Fruit fly (Drosophila melanogaster): Measurements from ENCODE around the gene Pdp1.

Pdp1 gene

dm6 chr3L:7868581-7869236 is 1.5 kb upstream of the Pdp1 start, which contains the start of gene CG32365 (continued):
- TF ChIP-seq Usf (GFP tag; optimal IDR thresholded peaks at IDR 0.05) (no peak), stwl (tag; optimal IDR thresholded peaks at IDR 0.05) (peak; percentile 77), sens (GFP tag) (peak; percentile 34), HLH54F (GFP tag; optimal IDR thresholded peaks at IDR 0.05) (no peak), vfl (GFP tag; optimal IDR thresholded peaks at IDR 0.05) (no peak), pzg (GFP tag; optimal IDR thresholded peaks at IDR 0.05) (peak; percentile 30), tna (GFP tag; IDR thresholded peaks at IDR 0.05; ENCODE audit: partially characterized antibody) (peak; percentile 36; the same call in 1 of the 2 replicates), fu2 (GFP tag; optimal IDR thresholded peaks at IDR 0.05) (no peak), CG12391 (tag; optimal IDR thresholded peaks at IDR 0.05) (peak; percentile 3), Spps (tag; optimal IDR thresholded peaks at IDR 0.05) (no peak), CG12219 (GFP tag; optimal IDR thresholded peaks at IDR 0.05) (peak; percentile 28), HmgZ (tag; optimal IDR thresholded peaks at IDR 0.05) (peak; percentile 23), CG6854 (GFP tag; optimal IDR thresholded peaks at IDR 0.05) (peak; percentile 5), CG2199 (GFP tag; IDR thresholded peaks at IDR 0.05) (0 out of 3 replicates have a peak, but pooled peaks have one; percentile 50), CG14860 (GFP tag; IDR thresholded peaks at IDR 0.05; ENCODE audit: partially characterized antibody) (no peak), Med (GFP tag) (peak; percentile 88), pita (GFP tag; optimal IDR thresholded peaks at IDR 0.05) (no peak), CG13894 (tag; optimal IDR thresholded peaks at IDR 0.05) (peak; percentile 45), psq (GFP tag; optimal IDR thresholded peaks at IDR 0.05) (no peak), gcm2 (GFP tag; optimal IDR thresholded peaks at IDR 0.05) (no peak), CG6272 (GFP tag; IDR thresholded peaks at IDR 0.05) (no peak), CG2120 (GFP tag; optimal IDR thresholded peaks at IDR 0.05) (peak; percentile 10), E2f2 (GFP tag; IDR thresholded peaks at IDR 0.05) (peak; percentile 73), PHDP (tag; optimal IDR thresholded peaks at IDR 0.05) (peak; percentile 36), HLHmδ (GFP tag; optimal IDR thresholded peaks at IDR 0.05) (peak; percentile 6), slbo (GFP tag; IDR thresholded peaks at IDR 0.05) (peak; percentile 38; the same call in 1 of the 2 replicates), CG12104 (GFP tag; optimal IDR thresholded peaks at IDR 0.05) (no peak), CG15269 (tag; optimal IDR thresholded peaks at IDR 0.05) (peak; percentile 1), ATbp (GFP tag; optimal IDR thresholded peaks at IDR 0.05) (no peak), CG6791 (GFP tag; IDR thresholded peaks at IDR 0.05; ENCODE audit: partially characterized antibody) (0 out of 3 replicates have a peak, but pooled peaks have one; percentile 34), caup (GFP tag; optimal IDR thresholded peaks at IDR 0.05; ENCODE audit: severe bottlenecking) (peak; percentile 19), CG33213 (GFP tag; optimal IDR thresholded peaks at IDR 0.05) (no peak), CG34224 (GFP tag; IDR thresholded peaks at IDR 0.05; ENCODE audit: partially characterized antibody) (0 out of 3 replicates have a peak, but pooled peaks have one; percentile 45), Vsx1 (GFP tag; optimal IDR thresholded peaks at IDR 0.05) (no peak), CG3281 (GFP tag; optimal IDR thresholded peaks at IDR 0.05) (peak; percentile 23), CG17385 (GFP tag; optimal IDR thresholded peaks at IDR 0.05) (peak; percentile 7), CG17829 (tag; optimal IDR thresholded peaks at IDR 0.05) (peak; percentile 27), HHEX (GFP tag; optimal IDR thresholded peaks at IDR 0.05) (no peak), sd (tag; optimal IDR thresholded peaks at IDR 0.05) (no peak), row (GFP tag; IDR thresholded peaks at IDR 0.05) (peak; percentile 30; the same call in 1 of the 3 replicates), CG18011 (GFP tag; optimal IDR thresholded peaks at IDR 0.05) (no peak), ci (GFP tag; IDR thresholded peaks at IDR 0.05) (peak; percentile 65), sqz (GFP tag; optimal IDR thresholded peaks at IDR 0.05) (no peak), tio (GFP tag; optimal IDR thresholded peaks at IDR 0.05) (no peak), CG11093 (GFP tag; IDR thresholded peaks at IDR 0.05) (no peak), salm (tag; optimal IDR thresholded peaks at IDR 0.05) (no peak), tap (tag; optimal IDR thresholded peaks at IDR 0.05) (peak; percentile 32), B-H2 (GFP tag; optimal IDR thresholded peaks at IDR 0.05) (peak; percentile 26), CG15011 (GFP tag; optimal IDR thresholded peaks at IDR 0.05) (no peak)
